Worm (Caenorhabditis elegans): ENCODE data around the gene npp-9.

DNA sequence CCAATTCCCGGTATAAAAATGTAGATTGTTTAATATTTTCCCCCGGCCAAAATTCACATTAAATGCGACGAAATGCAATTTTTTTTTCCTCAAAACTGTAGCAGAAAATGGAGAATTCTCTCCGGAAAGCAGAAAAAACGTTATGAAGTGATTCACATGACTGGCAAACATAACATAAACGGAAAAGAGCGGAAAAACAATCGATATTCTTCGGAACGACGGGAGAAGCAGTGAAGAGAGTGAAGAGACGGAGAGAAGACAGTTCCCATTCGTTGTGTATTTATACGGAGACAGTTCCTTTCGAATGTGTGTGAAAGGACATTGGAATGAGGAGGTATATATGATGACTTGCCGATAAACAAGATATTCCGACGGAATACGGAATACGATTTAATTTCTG lies 9.2 kb downstream of the npp-9 start:
- TF ChIP-seq elt-1 (tag; optimal IDR thresholded peaks at IDR 0.05; ENCODE audit: borderline replicate concordance, insufficient read depth) (no peak), ztf-11 (tag; optimal IDR thresholded peaks at IDR 0.05) (no peak), nhr-28 (tag; optimal IDR thresholded peaks at IDR 0.05) (no peak), unc-62 (GFP tag; optimal IDR thresholded peaks at IDR 0.05) (no peak), nhr-76 (tag; optimal IDR thresholded peaks at IDR 0.05) (no peak), pha-4 (tag; optimal IDR thresholded peaks at IDR 0.05) (no peak), mls-2 (tag; optimal IDR thresholded peaks at IDR 0.05) (no peak), elt-3 (tag; optimal IDR thresholded peaks at IDR 0.05) (no peak)
